3 worm cellular contexts compared by ENCODE assay signal in the genomic region with DNA sequence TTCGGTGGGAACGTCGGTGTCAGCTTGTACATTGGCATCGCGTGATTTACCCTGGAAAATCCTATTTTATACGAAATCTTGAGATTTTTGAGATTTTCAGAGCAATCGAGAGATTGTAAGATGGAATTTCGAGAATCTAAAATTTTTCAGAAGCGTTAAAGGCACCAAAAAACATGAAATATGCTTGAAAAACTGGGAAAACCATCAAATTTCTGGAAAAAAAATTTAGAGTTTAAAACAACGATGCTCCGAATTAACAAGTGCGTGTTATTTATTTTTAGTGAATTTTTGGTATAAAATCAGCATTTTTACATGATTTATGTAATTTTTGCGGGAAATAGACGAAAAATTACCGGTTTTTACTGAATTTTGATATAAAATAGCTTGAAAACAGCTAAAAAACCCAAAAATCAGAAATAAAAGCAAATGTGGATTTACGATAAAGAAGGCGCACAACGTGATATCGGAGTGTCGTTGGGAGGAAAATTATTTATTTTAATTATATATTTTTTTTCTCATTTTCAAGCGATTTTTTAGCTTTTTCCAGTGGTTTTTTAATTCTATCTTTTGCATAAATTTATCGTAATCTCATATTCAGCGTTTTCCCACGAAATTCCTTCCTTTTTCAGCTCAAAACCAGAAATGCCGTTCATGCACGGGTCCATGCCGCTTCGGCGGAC.
TF ChIP-seq lines count a peak whose summit lies in the region.

A gene (minus strand): TSS at position 51 of the 680 bp plus-strand sequence.
A gene (plus strand): TSS at position 630 of the 680 bp plus-strand sequence.

TF ChIP-seq in whole organism, L1 larva, 84 proteins besides CTCF, POLR2A, EP300 and RAD21 (continued from another document and continues in another):
- TF ChIP-seq egl-27 (tag; optimal IDR thresholded peaks at IDR 0.05; lab: Kevin White, UChicago) (no peak), snpc-4 (tag; optimal IDR thresholded peaks at IDR 0.05; lab: Kevin White, UChicago) (peak; percentile 21), isw-1 (GFP tag; IDR thresholded peaks at IDR 0.05; lab: Robert Waterston, UW) (peak; percentile 78), nhr-19 (GFP tag; conservative IDR thresholded peaks at IDR 0.05; lab: Robert Waterston, UW) (peak; percentile 42; the same call in 1 of the 2 replicates), fos-1 (tag; optimal IDR thresholded peaks at IDR 0.05; lab: Kevin White, UChicago) (no peak), ama-1 (optimal IDR thresholded peaks at IDR 0.05; lab: Kevin White, UChicago) (no peak), F16B12.6 (tag; optimal IDR thresholded peaks at IDR 0.05; lab: Kevin White, UChicago) (no peak), zip-4 (GFP tag; optimal IDR thresholded peaks at IDR 0.05; lab: Kevin White, UChicago) (no peak), zag-1 (tag; optimal IDR thresholded peaks at IDR 0.05; lab: Kevin White, UChicago) (no peak), nhr-85 (tag; lab: Kevin White, UChicago) (peak; percentile 40), mef-2 (tag; optimal IDR thresholded peaks at IDR 0.05; lab: Kevin White, UChicago) (no peak), sup-37 (GFP tag; optimal IDR thresholded peaks at IDR 0.05; lab: Kevin White, UChicago) (no peak), lin-35 (GFP tag; optimal IDR thresholded peaks at IDR 0.05; lab: Kevin White, UChicago) (peak; percentile 37 to 46), ztf-11 (tag; optimal IDR thresholded peaks at IDR 0.05; lab: Kevin White, UChicago) (no peak), aha-1 (tag; optimal IDR thresholded peaks at IDR 0.05; lab: Kevin White, UChicago) (no peak), pax-3 (tag; optimal IDR thresholded peaks at IDR 0.05; lab: Kevin White, UChicago) (no peak), tlp-1 (tag; optimal IDR thresholded peaks at IDR 0.05; lab: Kevin White, UChicago) (no peak), irx-1 (tag; optimal IDR thresholded peaks at IDR 0.05; lab: Kevin White, UChicago) (peak; percentile 32), dpl-1 (GFP tag; optimal IDR thresholded peaks at IDR 0.05; lab: Kevin White, UChicago) (peak; percentile 27 to 57 (median 48)), lin-13 (GFP tag; optimal IDR thresholded peaks at IDR 0.05; lab: Kevin White, UChicago) (no peak), aly-2 (tag; optimal IDR thresholded peaks at IDR 0.05; lab: Kevin White, UChicago) (no peak), nhr-84 (tag; optimal IDR thresholded peaks at IDR 0.05; lab: Kevin White, UChicago) (no peak), elt-3 (tag; optimal IDR thresholded peaks at IDR 0.05; lab: Kevin White, UChicago) (peak in 1 of 6 experiments; percentile 5), fkh-8 (tag; optimal IDR thresholded peaks at IDR 0.05; lab: Kevin White, UChicago) (peak; percentile 37), ets-5 (GFP tag; IDR thresholded peaks at IDR 0.05; lab: Robert Waterston, UW) (no peak), elt-2 (tag; optimal IDR thresholded peaks at IDR 0.05; lab: Kevin White, UChicago) (peak; percentile 36), unc-86 (tag; optimal IDR thresholded peaks at IDR 0.05; lab: Kevin White, UChicago) (peak; percentile 16), alr-1 (tag; optimal IDR thresholded peaks at IDR 0.05; lab: Kevin White, UChicago; ENCODE audit: borderline replicate concordance) (no peak), ceh-8 (GFP tag; optimal IDR thresholded peaks at IDR 0.05; lab: Kevin White, UChicago) (no peak), ces-1 (GFP tag; optimal IDR thresholded peaks at IDR 0.05; lab: Kevin White, UChicago) (no peak), unc-130 (tag; optimal IDR thresholded peaks at IDR 0.05; lab: Kevin White, UChicago) (no peak), nhr-47 (tag; optimal IDR thresholded peaks at IDR 0.05; lab: Kevin White, UChicago) (peak; percentile 77), vab-15 (tag; optimal IDR thresholded peaks at IDR 0.05; lab: Kevin White, UChicago) (no peak), jun-1 (tag; optimal IDR thresholded peaks at IDR 0.05; lab: Kevin White, UChicago) (no peak), lin-14 (GFP tag; optimal IDR thresholded peaks at IDR 0.05; lab: Kevin White, UChicago) (no peak), nhr-12 (tag; optimal IDR thresholded peaks at IDR 0.05; lab: Kevin White, UChicago) (no peak), ceh-82 (tag; optimal IDR thresholded peaks at IDR 0.05; lab: Kevin White, UChicago) (no peak), hpl-2 (GFP tag; optimal IDR thresholded peaks at IDR 0.05; lab: Kevin White, UChicago) (no peak), ztf-4 (tag; optimal IDR thresholded peaks at IDR 0.05; lab: Kevin White, UChicago) (no peak), hlh-4 (tag; optimal IDR thresholded peaks at IDR 0.05; lab: Kevin White, UChicago) (no peak), C16A3.4 (tag; optimal IDR thresholded peaks at IDR 0.05; lab: Kevin White, UChicago) (peak; percentile 20), fkh-10 (GFP tag; optimal IDR thresholded peaks at IDR 0.05; lab: Kevin White, UChicago) (no peak), nhr-11 (tag; optimal IDR thresholded peaks at IDR 0.05; lab: Kevin White, UChicago) (no peak)

TF ChIP-seq in whole organism, L2 larva, 48 proteins besides CTCF, POLR2A, EP300 and RAD21 (continued from another document):
- TF ChIP-seq sma-3 (GFP tag; optimal IDR thresholded peaks at IDR 0.05; lab: Kevin White, UChicago) (peak; percentile 48), nhr-25 (tag; optimal IDR thresholded peaks at IDR 0.05; lab: Kevin White, UChicago) (peak; percentile 48), nhr-21 (tag; optimal IDR thresholded peaks at IDR 0.05; lab: Kevin White, UChicago) (no peak)

TF ChIP-seq in whole organism, L3 larva, 47 proteins besides CTCF, POLR2A, EP300 and RAD21 (continued from another document):
- TF ChIP-seq hmg-11 (tag; optimal IDR thresholded peaks at IDR 0.05; lab: Kevin White, UChicago) (peak; percentile 40), nhr-28 (tag; optimal IDR thresholded peaks at IDR 0.05; lab: Kevin White, UChicago) (no peak)
